Fruit fly (Drosophila melanogaster) whole organism, embryonic: ENCODE results near the gene CG42323.

Experiments used
- Ada2b ChIP-seq: fragments of 200-800 bp; sonication (Bioruptor generic); IDR thresholded peaks from 2 replicates; pipeline ENCODE4 v1.3.6; 2022; ENCODE audit warnings: missing biosample characterization, missing genetic modification characterization
- Antp ChIP-seq: fragments of 200-800 bp; sonication (Bioruptor generic); optimal IDR thresholded peaks from 3 replicates; lab custom pipeline; 2016; ENCODE audit warnings: missing biosample characterization, missing genetic modification characterization
- CG1024 ChIP-seq: fragments of 200-800 bp; sonication (Bioruptor generic); IDR thresholded peaks from 2 replicates; pipeline ENCODE4 v1.3.6; 2022; ENCODE audit warnings: missing biosample characterization, missing genetic modification characterization
- CG10267 ChIP-seq: fragments of 200-800 bp; sonication (Bioruptor generic); optimal IDR thresholded peaks from 2 replicates; lab custom pipeline; 2018; ENCODE audit warnings: missing biosample characterization, mild to moderate bottlenecking, missing genetic modification characterization, moderate library complexity
- CG10274 ChIP-seq: fragments of 200-800 bp; sonication (Bioruptor generic); optimal IDR thresholded peaks from 3 replicates; lab custom pipeline; 2017; ENCODE audit warnings: missing biosample characterization, mild to moderate bottlenecking, missing genetic modification characterization
- CG10462 ChIP-seq: fragments of 200-800 bp; sonication (Bioruptor generic); optimal IDR thresholded peaks from 2 replicates; lab custom pipeline; 2016; ENCODE audit warnings: missing biosample characterization, missing genetic modification characterization
- CG11456 ChIP-seq: fragments of 200-800 bp; sonication (Bioruptor generic); IDR thresholded peaks from 3 replicates; pipeline ENCODE4 v1.3.6; 2022; ENCODE audit warnings: missing biosample characterization, missing genetic modification characterization
- CG12155 ChIP-seq: fragments of 200-800 bp; sonication (Bioruptor generic); optimal IDR thresholded peaks from 3 replicates; lab custom pipeline; 2016; ENCODE audit warnings: missing biosample characterization, missing genetic modification characterization
- CG12659 ChIP-seq: fragments of 200-800 bp; sonication (Bioruptor generic); optimal IDR thresholded peaks from 3 replicates; lab custom pipeline; 2017; ENCODE audit warnings: mild to moderate bottlenecking, missing biosample characterization, missing genetic modification reagents, missing genetic modification characterization
- CG1602 ChIP-seq: fragments of 200-800 bp; sonication (Bioruptor generic); optimal IDR thresholded peaks from 3 replicates; lab custom pipeline; 2016; ENCODE audit warnings: missing biosample characterization, missing genetic modification characterization
- CG17385 ChIP-seq: fragments of 200-800 bp; sonication (Bioruptor generic); optimal IDR thresholded peaks from 3 replicates; lab custom pipeline; 2018; ENCODE audit warnings: missing biosample characterization, mild to moderate bottlenecking, missing genetic modification characterization
- CG17802 ChIP-seq: fragments of 200-800 bp; sonication (Bioruptor generic); optimal IDR thresholded peaks from 2 replicates; lab custom pipeline; 2018; ENCODE audit warnings: missing biosample characterization, mild to moderate bottlenecking, missing genetic modification characterization, moderate library complexity
- CG2889 ChIP-seq: fragments of 200-800 bp; sonication (Bioruptor generic); IDR thresholded peaks from 3 replicates; pipeline ENCODE4 v1.3.6; 2022; ENCODE audit warnings: missing biosample characterization, missing genetic modification characterization
- CG3838 ChIP-seq: fragments of 200-800 bp; sonication (Bioruptor generic); optimal IDR thresholded peaks from 3 replicates; lab custom pipeline; 2016; ENCODE audit warnings: missing biosample characterization, missing genetic modification characterization
- CG6272 ChIP-seq: fragments of 200-800 bp; sonication (Bioruptor generic); IDR thresholded peaks from 2 replicates; pipeline ENCODE4 v1.3.6; 2022; ENCODE audit warnings: missing biosample characterization, missing genetic modification characterization
- CG6765 ChIP-seq: fragments of 200-800 bp; sonication (Bioruptor generic); optimal IDR thresholded peaks from 3 replicates; lab custom pipeline; 2017; ENCODE audit warnings: missing biosample characterization, mild to moderate bottlenecking, missing genetic modification characterization
- CG6791 ChIP-seq: fragments of 200-800 bp; sonication (Bioruptor generic); IDR thresholded peaks from 3 replicates; pipeline ENCODE4 v1.3.6; 2022; ENCODE audit warnings: missing biosample characterization, missing genetic modification characterization; ENCODE audit not compliant: partially characterized antibody
- CG8281 ChIP-seq: fragments of 200-800 bp; sonication (Bioruptor generic); optimal IDR thresholded peaks from 2 replicates; lab custom pipeline; 2018; ENCODE audit warnings: missing biosample characterization, mild to moderate bottlenecking, missing genetic modification characterization, moderate library complexity
- CG8290 ChIP-seq, 3 experiments: fragments of 200-800 bp; sonication (Bioruptor generic); optimal IDR thresholded peaks; 2 replicates each; lab custom pipeline; 2016 to 2019; ENCODE audit warnings: missing biosample characterization in 3 of 3, missing genetic modification characterization in 3 of 3, mild to moderate bottlenecking in 2 of 3, moderate library complexity in 1 of 3
- Camta ChIP-seq: fragments of 200-800 bp; sonication (Bioruptor generic); optimal IDR thresholded peaks from 2 replicates; lab custom pipeline; 2016; ENCODE audit warnings: missing biosample characterization, missing genetic modification characterization
- Chrac-16 ChIP-seq: fragments of 200-800 bp; sonication (Bioruptor generic); optimal IDR thresholded peaks from 3 replicates; lab custom pipeline; 2016; ENCODE audit warnings: missing biosample characterization, missing genetic modification characterization
- Deaf1 ChIP-seq: fragments of 200-800 bp; optimal IDR thresholded peaks from 3 replicates; lab custom pipeline; 2019; ENCODE audit warnings: missing biosample characterization, mild to moderate bottlenecking, missing genetic modification characterization, moderate library complexity
- Ets97D ChIP-seq: fragments of 200-800 bp; sonication (Bioruptor generic); optimal IDR thresholded peaks from 3 replicates; lab custom pipeline; 2016; ENCODE audit warnings: missing biosample characterization, missing genetic modification characterization
- Fer3 ChIP-seq: fragments of 200-800 bp; sonication (Bioruptor generic); optimal IDR thresholded peaks from 2 replicates; lab custom pipeline; 2018; ENCODE audit warnings: missing biosample characterization, mild to moderate bottlenecking, missing genetic modification characterization, moderate library complexity
- Hr51 ChIP-seq, 2 experiments: fragments of 200-800 bp; sonication (Bioruptor generic); optimal IDR thresholded peaks; 2 replicates in 1 of 2; 3 replicates in 1 of 2; lab custom pipeline; 2016 to 2018; ENCODE audit warnings: missing biosample characterization in 2 of 2, missing genetic modification characterization in 2 of 2, mild to moderate bottlenecking in 1 of 2, moderate library complexity in 1 of 2
- Jarid2 ChIP-seq: fragments of 200-800 bp; sonication (Bioruptor generic); optimal IDR thresholded peaks from 3 replicates; lab custom pipeline; 2017; ENCODE audit warnings: mild to moderate bottlenecking, missing biosample characterization, missing genetic modification reagents, missing genetic modification characterization
- Lpt ChIP-seq: fragments of >200 bp; optimal IDR thresholded peaks from 2 replicates; lab custom pipeline; 2018; ENCODE audit warnings: missing biosample characterization, missing genetic modification characterization
- dati ChIP-seq: fragments of 200-800 bp; sonication (Bioruptor generic); IDR thresholded peaks from 2 replicates; pipeline ENCODE4 v1.3.6; 2022; ENCODE audit warnings: missing biosample characterization, missing genetic modification characterization
- jumu ChIP-seq: fragments of 200-800 bp; sonication (Bioruptor generic); optimal IDR thresholded peaks from 3 replicates; lab custom pipeline; 2016; ENCODE audit warnings: missing biosample characterization, missing genetic modification characterization
- kah ChIP-seq: fragments of 200-800 bp; sonication (Bioruptor generic); optimal IDR thresholded peaks from 2 replicates; lab custom pipeline; 2018; ENCODE audit warnings: missing biosample characterization, mild to moderate bottlenecking, missing genetic modification characterization
- lab ChIP-seq: fragments of 200-800 bp; sonication (Bioruptor generic); optimal IDR thresholded peaks from 3 replicates; lab custom pipeline; 2017; ENCODE audit warnings: missing biosample characterization, missing genetic modification characterization, mild to moderate bottlenecking, moderate library complexity, missing genetic modification reagents
- mam ChIP-seq: fragments of 200-800 bp; sonication (Bioruptor generic); optimal IDR thresholded peaks from 3 replicates; lab custom pipeline; 2016; ENCODE audit warnings: missing biosample characterization, missing genetic modification characterization
- mld ChIP-seq: fragments of 200-800 bp; sonication (Bioruptor generic); IDR thresholded peaks from 3 replicates; pipeline ENCODE4 v1.3.6; 2022; ENCODE audit warnings: missing biosample characterization, missing genetic modification characterization; ENCODE audit not compliant: partially characterized antibody
- phol ChIP-seq: fragments of 200-800 bp; sonication (Bioruptor generic); optimal IDR thresholded peaks from 3 replicates; lab custom pipeline; 2018; ENCODE audit warnings: missing biosample characterization, mild to moderate bottlenecking, missing genetic modification characterization, moderate library complexity
- pum ChIP-seq: fragments of 200-800 bp; sonication (Bioruptor generic); optimal IDR thresholded peaks from 2 replicates; lab custom pipeline; 2016; ENCODE audit warnings: missing biosample characterization, missing genetic modification characterization
- sd ChIP-seq: fragments of 200-800 bp; sonication (Bioruptor generic); optimal IDR thresholded peaks from 3 replicates; lab custom pipeline; 2018; ENCODE audit warnings: missing biosample characterization, mild to moderate bottlenecking, missing genetic modification characterization, moderate library complexity
- sens-2 ChIP-seq: fragments of 200-800 bp; sonication (Bioruptor generic); IDR thresholded peaks from 2 replicates; pipeline ENCODE4 v1.3.6; 2022; ENCODE audit warnings: missing biosample characterization, missing genetic modification characterization
- tap ChIP-seq: fragments of 200-800 bp; optimal IDR thresholded peaks from 3 replicates; lab custom pipeline; 2019; ENCODE audit warnings: missing biosample characterization, mild to moderate bottlenecking, missing genetic modification characterization, moderate library complexity
- tgo ChIP-seq: fragments of 200-800 bp; sonication (Bioruptor generic); IDR thresholded peaks from 3 replicates; pipeline ENCODE4 v1.3.6; 2022; ENCODE audit warnings: missing biosample characterization, missing genetic modification characterization
- tio ChIP-seq: fragments of 200-800 bp; sonication (Bioruptor generic); optimal IDR thresholded peaks from 2 replicates; lab custom pipeline; 2017; ENCODE audit warnings: missing biosample characterization, missing genetic modification characterization, inconsistent platforms
- tup ChIP-seq: fragments of 200-800 bp; sonication (Bioruptor generic); optimal IDR thresholded peaks from 2 replicates; lab custom pipeline; 2016; ENCODE audit warnings: missing biosample characterization, mild to moderate bottlenecking, missing genetic modification characterization, moderate library complexity

Gene CG42323

dm6 chrX:18405567-18406059 is 16.6 kb upstream of the CG42323 start (continued):
- TF ChIP-seq lab (GFP tag; lab: Kevin White, UChicago) (peak; percentile 53), dati (GFP tag; lab: Robert Waterston, UW) (no peak), tap (peak; percentile 32), pum (GFP tag; lab: Kevin White, UChicago) (peak; percentile 35), mld (GFP tag; lab: Robert Waterston, UW) (no peak), Hr51 (GFP tag; optimal IDR thresholded peaks at IDR 0.05; lab: Kevin White, UChicago) (peak in 1 of 2 experiments; percentile 85), kah (peak; percentile 15), CG11456 (GFP tag; lab: Robert Waterston, UW) (no peak; the same call in 2 of the 3 replicates), Camta (peak; percentile 47), Ada2b (GFP tag; lab: Robert Waterston, UW) (0 out of 2 replicates have a peak, but pooled peaks have one; percentile 23), CG12155 (GFP tag; lab: Kevin White, UChicago) (peak; percentile 52), Fer3 (tag; lab: Kevin White, UChicago) (peak; percentile 10), CG8281 (tag; lab: Kevin White, UChicago) (peak; percentile 54), Antp (GFP tag; lab: Kevin White, UChicago) (peak; percentile 35), CG10267 (peak; percentile 58), sens-2 (GFP tag; lab: Robert Waterston, UW) (peak; percentile 42; the same call in 1 of the 2 replicates), CG2889 (0 out of 3 replicates have a peak, but pooled peaks have one; percentile 25), Jarid2 (peak; percentile 40), sd (peak; percentile 63), CG6765 (GFP tag; lab: Kevin White, UChicago) (peak; percentile 26), CG17802 (tag; lab: Kevin White, UChicago) (no peak), mam (peak; percentile 54), Chrac-16 (GFP tag; lab: Kevin White, UChicago) (peak; percentile 56), CG12659 (peak; percentile 64), CG6272 (GFP tag; lab: Robert Waterston, UW) (0 out of 2 replicates have a peak, but pooled peaks have one; percentile 24), Deaf1 (tag; lab: Kevin White, UChicago) (peak; percentile 14), CG6791 (GFP tag; lab: Robert Waterston, UW) (no peak), CG8290 (GFP tag; optimal IDR thresholded peaks at IDR 0.05; lab: Kevin White, UChicago) (no peak), CG8290 (tag; optimal IDR thresholded peaks at IDR 0.05; lab: Kevin White, UChicago) (peak in 1 of 2 experiments; percentile 52), Ets97D (GFP tag; lab: Kevin White, UChicago) (no peak), CG1602 (peak; percentile 54), jumu (GFP tag; lab: Kevin White, UChicago) (no peak), tup (GFP tag; lab: Kevin White, UChicago) (peak; percentile 18), phol (tag; lab: Kevin White, UChicago) (peak; percentile 86), CG10274 (peak; percentile 17), tgo (GFP tag; lab: Robert Waterston, UW) (peak; percentile 42; the same call in 2 of the 3 replicates), tio (GFP tag; lab: Kevin White, UChicago) (peak; percentile 88), CG17385 (GFP tag; lab: Kevin White, UChicago) (peak; percentile 59), CG1024 (0 out of 2 replicates have a peak, but pooled peaks have one; percentile 11), Lpt (GFP tag; lab: Kevin White, UChicago) (no peak), CG10462 (GFP tag; lab: Kevin White, UChicago) (peak; percentile 52), CG3838 (GFP tag; lab: Kevin White, UChicago) (no peak)
